Worm (Caenorhabditis elegans): ENCODE data around the gene strd-1.

DNA sequence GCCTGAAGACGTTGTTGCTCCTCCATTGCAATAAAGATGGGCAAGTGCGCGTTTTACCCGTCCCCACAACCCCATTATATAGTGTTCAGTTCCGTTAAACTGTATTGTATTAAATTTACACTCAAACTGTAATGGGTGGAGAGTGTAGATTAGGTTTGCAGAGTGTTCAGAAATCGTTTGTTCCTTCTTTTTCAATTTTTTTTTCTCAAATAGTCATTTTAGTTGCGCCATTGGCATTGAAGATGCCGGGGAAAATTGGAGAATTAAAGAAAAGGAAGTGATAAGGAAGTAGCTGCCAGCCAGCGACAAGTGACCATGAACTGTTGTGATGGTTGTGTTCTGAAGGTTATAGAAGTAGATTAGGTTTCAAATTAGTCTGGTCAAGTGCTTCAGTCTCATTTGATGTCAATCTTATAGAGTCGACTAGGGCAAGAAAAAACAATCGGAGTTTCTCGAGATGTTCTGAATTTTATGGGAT, 38.3 kb downstream of the strd-1 start, which contains the start of gene col-93:
- no peak for TF ChIP-seq vab-7 (GFP tag; IDR thresholded peaks at IDR 0.05)
- TF ChIP-seq ama-1 (optimal IDR thresholded peaks at IDR 0.05): no peak

Data from whole organism, L4 larva.